Worm (Caenorhabditis elegans) whole organism, early embryonic: ENCODE measurements around the gene col-175.

Experiments
- B0310.2 ChIP-seq: sonication (generic microtip); optimal IDR thresholded peaks from 2 replicates; lab custom pipeline; 2016; ENCODE audit warnings: mild to moderate bottlenecking, missing genetic modification characterization, missing compliant biosample characterization
- F13C5.2 ChIP-seq: sonication (generic microtip); optimal IDR thresholded peaks from 2 replicates; lab custom pipeline; 2017; ENCODE audit warnings: mild to moderate bottlenecking, missing genetic modification characterization, inconsistent platforms, missing compliant biosample characterization
- aly-1 ChIP-seq: sonication (generic microtip); optimal IDR thresholded peaks from 2 replicates; lab custom pipeline; 2016; ENCODE audit warnings: missing genetic modification characterization, missing compliant biosample characterization
- ama-1 ChIP-seq: fragments of 150-350 bp; optimal IDR thresholded peaks from 2 replicates; lab custom pipeline; 2014
- ceh-13 ChIP-seq: fragments of 200-800 bp; sonication (Bioruptor generic); optimal IDR thresholded peaks from 2 replicates; lab custom pipeline; 2018; ENCODE audit warnings: mild to moderate bottlenecking, missing genetic modification characterization, missing compliant biosample characterization
- ceh-36 ChIP-seq: sonication (generic microtip); optimal IDR thresholded peaks from 2 replicates; lab custom pipeline; 2016; ENCODE audit warnings: missing genetic modification characterization, inconsistent platforms, missing compliant biosample characterization
- ets-7 ChIP-seq: sonication (generic microtip); optimal IDR thresholded peaks from 2 replicates; lab custom pipeline; 2016; ENCODE audit warnings: missing genotype, missing genetic modification characterization, missing compliant biosample characterization
- flt-1 ChIP-seq: fragments of 200-800 bp; sonication (Bioruptor generic); IDR thresholded peaks from 2 replicates; pipeline ENCODE4 v1.3.6; 2022; ENCODE audit warnings: missing genetic modification characterization, missing compliant biosample characterization
- hmbx-1 ChIP-seq: sonication (generic microtip); optimal IDR thresholded peaks from 2 replicates; lab custom pipeline; 2016; ENCODE audit warnings: mild to moderate bottlenecking, missing genetic modification characterization, missing compliant biosample characterization
- hmg-4 ChIP-seq: fragments of 200-800 bp; sonication (Bioruptor generic); optimal IDR thresholded peaks from 2 replicates; lab custom pipeline; 2018; ENCODE audit warnings: mild to moderate bottlenecking, missing genetic modification characterization, missing compliant biosample characterization
- hnd-1 ChIP-seq: sonication (generic microtip); optimal IDR thresholded peaks from 2 replicates; lab custom pipeline; 2016; ENCODE audit warnings: missing genetic modification characterization, missing compliant biosample characterization
- pes-1 ChIP-seq: fragments of 200-800 bp; sonication (Bioruptor generic); IDR thresholded peaks from 2 replicates; pipeline ENCODE4 v1.3.6; 2022; ENCODE audit warnings: missing genetic modification reagents, missing genetic modification characterization, missing compliant biosample characterization
- scrt-1 ChIP-seq: fragments of 200-800 bp; sonication (Bioruptor generic); IDR thresholded peaks from 2 replicates; pipeline ENCODE4 v1.3.6; 2022; ENCODE audit warnings: missing genetic modification characterization, missing compliant biosample characterization
- sea-1 ChIP-seq: fragments of 200-800 bp; sonication (Bioruptor generic); conservative IDR thresholded peaks from 2 replicates; pipeline ENCODE4 v1.3.6; 2022; ENCODE audit warnings: missing genetic modification characterization, missing compliant biosample characterization
- tbx-11 ChIP-seq: fragments of 200-800 bp; sonication (Bioruptor generic); IDR thresholded peaks from 2 replicates; pipeline ENCODE4 v1.3.6; 2022; ENCODE audit warnings: missing genetic modification characterization, missing compliant biosample characterization
- tbx-37 ChIP-seq: fragments of 200-800 bp; sonication (Bioruptor generic); conservative IDR thresholded peaks from 2 replicates; pipeline ENCODE4 v1.3.6; 2022; ENCODE audit warnings: missing genetic modification reagents, missing genetic modification characterization, missing compliant biosample characterization
- tra-4 ChIP-seq: sonication (generic microtip); optimal IDR thresholded peaks from 2 replicates; lab custom pipeline; 2017; ENCODE audit warnings: missing genetic modification characterization, missing compliant biosample characterization

The col-175 gene

ce11 chrX:9243257-9243656, 8.8 kb upstream of the col-175 start, which contains the start of gene gpa-12:
Gene gpa-12 (plus strand): TSS chrX:9243557.
- TF ChIP-seq ceh-36 (tag; lab: Kevin White, UChicago) (no peak), F13C5.2 (tag; lab: Kevin White, UChicago) (no peak), flt-1 (GFP tag; lab: Robert Waterston, UW) (no peak), ets-7 (tag; lab: Kevin White, UChicago) (no peak), tra-4 (no peak)

- TF ChIP-seq ceh-13 (GFP tag; lab: Kevin White, UChicago) (no peak), tra-4 (no peak), flt-1 (GFP tag; lab: Robert Waterston, UW) (no peak), hmbx-1 (tag; lab: Kevin White, UChicago) (no peak), hnd-1 (no peak), B0310.2 (no peak)
Measured at ce11 chrX:9242123-9242522, 7.7 kb upstream of the col-175 start, which contains the start of gene lgc-4. Gene lgc-4 (minus strand): TSS chrX:9242223.

ce11 chrX:9238692-9239091, 4.3 kb upstream of the col-175 start:
- no peak for TF ChIP-seq pes-1 (GFP tag; lab: Robert Waterston, UW)

- TF ChIP-seq aly-1 (tag; lab: Kevin White, UChicago) (no peak), hnd-1 (no peak), tbx-37 (no peak), flt-1 (GFP tag; lab: Robert Waterston, UW) (no peak), tra-4 (no peak), ceh-13 (GFP tag; lab: Kevin White, UChicago) (no peak), ceh-36 (tag; lab: Kevin White, UChicago) (no peak), tbx-11 (GFP tag; lab: Robert Waterston, UW) (no peak), B0310.2 (no peak), scrt-1 (GFP tag; lab: Robert Waterston, UW) (no peak), ama-1 (lab: Kevin White, UChicago) (no peak)
Measured at ce11 chrX:9237708-9238107, 3.3 kb upstream of the col-175 start.

- TF ChIP-seq tbx-11 (GFP tag; lab: Robert Waterston, UW) (no peak), pes-1 (GFP tag; lab: Robert Waterston, UW) (no peak), tra-4 (no peak), sea-1 (GFP tag; lab: Robert Waterston, UW) (no peak), flt-1 (GFP tag; lab: Robert Waterston, UW) (no peak), ama-1 (lab: Kevin White, UChicago) (no peak), tbx-37 (no peak), B0310.2 (no peak), ceh-36 (tag; lab: Kevin White, UChicago) (no peak), scrt-1 (GFP tag; lab: Robert Waterston, UW) (no peak), hmg-4 (GFP tag; lab: Kevin White, UChicago) (no peak), ets-7 (tag; lab: Kevin White, UChicago) (no peak), hnd-1 (no peak), F13C5.2 (tag; lab: Kevin White, UChicago) (no peak), ceh-13 (GFP tag; lab: Kevin White, UChicago) (no peak), aly-1 (tag; lab: Kevin White, UChicago) (no peak), hmbx-1 (tag; lab: Kevin White, UChicago) (no peak)
Measured at ce11 chrX:9233805-9234204, 613 bp downstream of the col-175 start.

ce11 chrX:9232037-9232436, 2.4 kb downstream of the col-175 start, which contains the start of gene vav-1:
Gene vav-1 (minus strand): TSS chrX:9232137.
- TF ChIP-seq ceh-36 (tag; lab: Kevin White, UChicago) (no peak), hmbx-1 (tag; lab: Kevin White, UChicago) (no peak), sea-1 (GFP tag; lab: Robert Waterston, UW) (no peak), aly-1 (tag; lab: Kevin White, UChicago) (no peak), tra-4 (no peak), tbx-11 (GFP tag; lab: Robert Waterston, UW) (no peak), flt-1 (GFP tag; lab: Robert Waterston, UW) (no peak), ceh-13 (GFP tag; lab: Kevin White, UChicago) (no peak), scrt-1 (GFP tag; lab: Robert Waterston, UW) (no peak), pes-1 (GFP tag; lab: Robert Waterston, UW) (no peak)

- TF ChIP-seq scrt-1 (GFP tag; lab: Robert Waterston, UW) = no peak
- TF ChIP-seq tbx-11 (GFP tag; lab: Robert Waterston, UW) = no peak
- no peak for TF ChIP-seq pes-1 (GFP tag; lab: Robert Waterston, UW)
- no peak for TF ChIP-seq ama-1 (lab: Kevin White, UChicago)
- TF ChIP-seq flt-1 (GFP tag; lab: Robert Waterston, UW) = no peak
- no peak for TF ChIP-seq ets-7 (tag; lab: Kevin White, UChicago)
- TF ChIP-seq B0310.2 = no peak
- TF ChIP-seq ceh-13 (GFP tag; lab: Kevin White, UChicago) = no peak
- TF ChIP-seq hnd-1 = no peak
- no peak for TF ChIP-seq ceh-36 (tag; lab: Kevin White, UChicago)
- no peak for TF ChIP-seq hmg-4 (GFP tag; lab: Kevin White, UChicago)
Measured at ce11 chrX:9231556-9231955, 2.9 kb downstream of the col-175 start.

- no peak for TF ChIP-seq aly-1 (tag; lab: Kevin White, UChicago)
- no peak for TF ChIP-seq ceh-36 (tag; lab: Kevin White, UChicago)
- TF ChIP-seq F13C5.2 (tag; lab: Kevin White, UChicago) = no peak
- no peak for TF ChIP-seq ama-1 (lab: Kevin White, UChicago)
- no peak for TF ChIP-seq ets-7 (tag; lab: Kevin White, UChicago)
- no peak for TF ChIP-seq B0310.2
- TF ChIP-seq ceh-13 (GFP tag; lab: Kevin White, UChicago) = no peak
- TF ChIP-seq tbx-37 = no peak
- no peak for TF ChIP-seq scrt-1 (GFP tag; lab: Robert Waterston, UW)
- TF ChIP-seq pes-1 (GFP tag; lab: Robert Waterston, UW) = no peak
- TF ChIP-seq flt-1 (GFP tag; lab: Robert Waterston, UW) = no peak
- no peak for TF ChIP-seq hnd-1
- no peak for TF ChIP-seq tbx-11 (GFP tag; lab: Robert Waterston, UW)
- no peak for TF ChIP-seq hmbx-1 (tag; lab: Kevin White, UChicago)
Measured at ce11 chrX:9230322-9230721, 4.1 kb downstream of the col-175 start.
